Worm (Caenorhabditis elegans) whole organism, mixed stage, embryonic: ENCODE results near the gene F13B6.2.

ENCODE experiments used
- mep-1 ChIP-seq: fragments of 150-350 bp; optimal IDR thresholded peaks from 2 replicates; lab custom pipeline; 2017; ENCODE audit warnings: missing biosample characterization, missing genetic modification reagents, missing genetic modification characterization, inconsistent platforms
- nhr-237 ChIP-seq: fragments of 150-350 bp; optimal IDR thresholded peaks from 2 replicates; lab custom pipeline; 2014; ENCODE audit warnings: missing biosample characterization, missing genetic modification characterization
- unc-39 ChIP-seq: fragments of 150-350 bp; optimal IDR thresholded peaks from 2 replicates; lab custom pipeline; 2014; ENCODE audit warnings: missing biosample characterization, missing genetic modification characterization
- zip-8 ChIP-seq: fragments of 150-350 bp; optimal IDR thresholded peaks from 2 replicates; lab custom pipeline; 2014; ENCODE audit warnings: missing biosample characterization, missing genetic modification characterization

DNA sequence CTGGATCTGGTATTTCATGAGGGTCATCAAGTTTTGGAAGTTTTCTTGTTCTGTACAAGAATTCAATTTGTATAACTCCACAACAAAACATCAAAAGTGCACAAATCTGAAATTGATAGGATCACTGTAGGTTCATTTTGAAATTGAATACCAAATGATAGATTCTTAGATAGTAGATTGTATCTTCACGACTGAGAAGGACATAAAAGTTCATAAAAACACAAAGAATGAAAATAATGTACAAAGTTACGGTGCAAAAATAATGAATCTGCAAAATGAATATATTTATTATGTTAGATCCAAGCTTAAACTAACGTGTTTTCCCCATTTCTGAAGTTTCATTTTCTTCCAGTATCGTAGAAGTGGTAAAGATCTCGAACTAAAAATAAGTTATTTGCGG lies 40.8 kb upstream of the F13B6.2 start:
- TF ChIP-seq unc-39 (tag; lab: Kevin White, UChicago) (no peak), nhr-237 (tag; lab: Kevin White, UChicago) (no peak), mep-1 (no peak), zip-8 (no peak)
